Fruit fly (Drosophila melanogaster): ENCODE data around the gene Fcp3C.

DNA sequence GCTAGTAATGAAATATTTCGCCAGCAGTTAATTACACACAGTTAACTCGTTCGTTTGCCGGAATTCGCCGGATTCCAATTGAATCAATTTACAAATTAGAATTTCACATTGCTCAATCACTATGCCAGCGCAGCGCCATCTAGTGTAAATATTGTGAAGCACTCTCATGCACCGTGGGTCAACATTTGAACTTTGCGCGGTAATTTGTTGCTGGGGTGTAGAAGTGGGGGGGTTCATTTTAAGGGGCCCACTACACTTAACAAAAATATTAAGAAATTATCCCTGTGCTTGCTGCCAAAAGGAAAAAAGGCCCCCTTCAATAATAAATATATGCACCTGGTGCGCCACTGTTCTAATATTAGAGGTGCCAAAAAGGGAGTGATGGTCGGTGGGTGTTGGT lies 50.6 kb downstream of the Fcp3C start:
- TF ChIP-seq dmrt93B (GFP tag; optimal IDR thresholded peaks at IDR 0.05): no peak
- TF ChIP-seq pan (optimal IDR thresholded peaks at IDR 0.05): no peak
- TF ChIP-seq sv (GFP tag; optimal IDR thresholded peaks at IDR 0.05): no peak
- no peak for TF ChIP-seq Mio (GFP tag; optimal IDR thresholded peaks at IDR 0.05)
- TF ChIP-seq h (GFP tag; optimal IDR thresholded peaks at IDR 0.05): no peak
- TF ChIP-seq Myc (optimal IDR thresholded peaks at IDR 0.05): no peak
- no peak for TF ChIP-seq OdsH (GFP tag; optimal IDR thresholded peaks at IDR 0.05)
- no peak for TF ChIP-seq CG32264 (GFP tag; optimal IDR thresholded peaks at IDR 0.05)
- TF ChIP-seq Dif (GFP tag; optimal IDR thresholded peaks at IDR 0.05; ENCODE audit: partially characterized antibody): no peak
- TF ChIP-seq HLH106 (tag; optimal IDR thresholded peaks at IDR 0.05): no peak
